Fruit fly (Drosophila melanogaster) S2 (cell line): ENCODE data around the gene CG4073.

ENCODE experiments used
- CG8478 ChIP-seq: fragments of >200 bp; optimal IDR thresholded peaks from 2 replicates; lab custom pipeline; 2018
- CTCF ChIP-seq, 2 experiments: fragments of >200 bp; optimal IDR thresholded peaks; 2 replicates each; lab custom pipeline; 2018

DNA sequence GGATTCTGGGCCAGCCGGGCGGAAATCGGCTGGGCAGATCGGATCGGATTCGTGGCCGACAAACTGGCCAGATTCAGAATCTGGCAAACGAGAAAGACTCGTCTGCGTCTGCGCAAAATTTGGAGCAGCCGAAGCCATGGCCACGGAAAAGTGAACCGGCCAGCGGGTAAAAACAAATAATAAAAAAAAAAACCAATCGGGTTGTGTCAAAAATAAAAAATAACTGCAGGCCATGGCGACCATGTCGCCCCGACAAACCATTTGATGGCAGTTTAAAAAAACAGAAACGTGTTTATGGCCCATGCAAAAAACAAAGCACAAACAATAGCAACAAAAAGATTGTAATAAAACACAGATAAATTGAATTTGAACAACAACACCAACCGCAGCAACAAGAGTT lies 26.4 kb upstream of the CG4073 start:
- TF ChIP-seq CTCF (optimal IDR thresholded peaks at IDR 0.05; lab: Kevin White, UChicago): no peak
- TF ChIP-seq CG8478: no peak
